Fruit fly (Drosophila melanogaster) whole organism, prepupa: ENCODE measurements around the gene Ppcs.

Source experiments
- Blimp-1 ChIP-seq: fragments of 200-800 bp; sonication (Bioruptor generic); optimal IDR thresholded peaks from 3 replicates; lab custom pipeline; 2017; ENCODE audit warnings: missing biosample characterization, missing genetic modification characterization, mild to moderate bottlenecking, moderate library complexity, missing genetic modification reagents
- CG10631 ChIP-seq: fragments of 200-800 bp; sonication (Bioruptor generic); optimal IDR thresholded peaks from 2 replicates; lab custom pipeline; 2016; ENCODE audit warnings: missing biosample characterization, missing genetic modification characterization
- CG10669 ChIP-seq: fragments of 200-800 bp; sonication (Bioruptor generic); optimal IDR thresholded peaks from 3 replicates; lab custom pipeline; 2018; ENCODE audit warnings: missing biosample characterization, mild to moderate bottlenecking, missing genetic modification characterization, moderate library complexity
- CG11294 ChIP-seq: fragments of 200-800 bp; sonication (Bioruptor generic); IDR thresholded peaks from 2 replicates; pipeline ENCODE4 v1.3.6; 2022; ENCODE audit warnings: missing biosample characterization, missing genetic modification characterization
- CG11902 ChIP-seq: fragments of 200-800 bp; sonication (Bioruptor generic); optimal IDR thresholded peaks from 3 replicates; lab custom pipeline; 2016; ENCODE audit warnings: missing biosample characterization, missing genetic modification characterization
- CG15336 ChIP-seq: fragments of 200-800 bp; sonication (Bioruptor generic); IDR thresholded peaks from 2 replicates; pipeline ENCODE4 v1.3.6; 2022; ENCODE audit warnings: missing biosample characterization, missing genetic modification characterization
- CG1621 ChIP-seq: fragments of 200-800 bp; sonication (Bioruptor generic); optimal IDR thresholded peaks from 3 replicates; lab custom pipeline; 2018; ENCODE audit warnings: missing biosample characterization, mild to moderate bottlenecking, missing genetic modification characterization
- CG16779 ChIP-seq: fragments of 200-800 bp; sonication (Bioruptor generic); optimal IDR thresholded peaks from 3 replicates; lab custom pipeline; 2017; ENCODE audit warnings: missing biosample characterization, mild to moderate bottlenecking, missing genetic modification characterization
- CG3032 ChIP-seq: fragments of 200-800 bp; optimal IDR thresholded peaks from 2 replicates; lab custom pipeline; 2019; ENCODE audit warnings: missing biosample characterization, mild to moderate bottlenecking, missing genetic modification characterization, moderate library complexity
- CG32006 ChIP-seq: fragments of 200-800 bp; sonication (Bioruptor generic); optimal IDR thresholded peaks from 3 replicates; lab custom pipeline; 2017; ENCODE audit warnings: missing biosample characterization, mild to moderate bottlenecking, missing genetic modification characterization
- CG34406 ChIP-seq: fragments of 200-800 bp; sonication (Bioruptor generic); optimal IDR thresholded peaks from 3 replicates; lab custom pipeline; 2016; ENCODE audit warnings: missing biosample characterization, missing genetic modification characterization
- CG3919 ChIP-seq: fragments of 200-800 bp; sonication (Bioruptor generic); optimal IDR thresholded peaks from 3 replicates; lab custom pipeline; 2016; ENCODE audit warnings: missing biosample characterization, missing genetic modification characterization
- CG6163 ChIP-seq: fragments of 200-800 bp; sonication (Bioruptor generic); IDR thresholded peaks from 3 replicates; pipeline ENCODE4 v1.3.6; 2022; ENCODE audit warnings: missing biosample characterization, missing genetic modification characterization
- CG6276 ChIP-seq: fragments of 200-800 bp; sonication (Bioruptor generic); optimal IDR thresholded peaks from 2 replicates; lab custom pipeline; 2017; ENCODE audit warnings: missing biosample characterization, mild to moderate bottlenecking, missing genetic modification characterization
- CG6792 ChIP-seq: fragments of 200-800 bp; sonication (Bioruptor generic); optimal IDR thresholded peaks from 3 replicates; lab custom pipeline; 2016; ENCODE audit warnings: missing biosample characterization, missing genetic modification characterization
- CG8119 ChIP-seq: fragments of 200-800 bp; sonication (Bioruptor generic); IDR thresholded peaks from 3 replicates; pipeline ENCODE4 v1.3.6; 2022; ENCODE audit warnings: missing biosample characterization, missing genetic modification characterization
- CG8319 ChIP-seq: fragments of 200-800 bp; sonication (Bioruptor generic); optimal IDR thresholded peaks from 3 replicates; lab custom pipeline; 2016; ENCODE audit warnings: missing biosample characterization, missing genetic modification characterization
- CG8632 ChIP-seq: fragments of 200-800 bp; sonication (Bioruptor generic); optimal IDR thresholded peaks from 3 replicates; lab custom pipeline; 2016; ENCODE audit warnings: missing biosample characterization, missing genetic modification characterization
- CG9139 ChIP-seq: fragments of 200-800 bp; sonication (Bioruptor generic); optimal IDR thresholded peaks from 3 replicates; lab custom pipeline; 2017; ENCODE audit warnings: missing biosample characterization, mild to moderate bottlenecking, missing genetic modification characterization
- Eip75B ChIP-seq: fragments of 200-800 bp; sonication (Bioruptor generic); optimal IDR thresholded peaks from 3 replicates; lab custom pipeline; 2016; ENCODE audit warnings: missing biosample characterization, missing genetic modification characterization
- Eip93F ChIP-seq: fragments of 200-800 bp; sonication (Bioruptor generic); optimal IDR thresholded peaks from 2 replicates; lab custom pipeline; 2016; ENCODE audit warnings: missing biosample characterization, mild to moderate bottlenecking, missing genetic modification characterization
- Ets21C ChIP-seq: fragments of 200-800 bp; sonication (Bioruptor generic); optimal IDR thresholded peaks from 3 replicates; lab custom pipeline; 2016; ENCODE audit warnings: missing biosample characterization, missing genetic modification characterization
- Gug ChIP-seq: fragments of 200-800 bp; sonication (Bioruptor generic); IDR thresholded peaks from 2 replicates; pipeline ENCODE4 v1.3.6; 2022; ENCODE audit warnings: missing biosample characterization, missing genetic modification characterization
- Hr38 ChIP-seq: sonication (Bioruptor generic); optimal IDR thresholded peaks from 2 replicates; lab custom pipeline; 2016; ENCODE audit warnings: missing biosample characterization, missing genetic modification characterization
- Hr39 ChIP-seq: fragments of 200-800 bp; sonication (Bioruptor generic); optimal IDR thresholded peaks from 2 replicates; lab custom pipeline; 2016; ENCODE audit warnings: missing biosample characterization, missing genetic modification characterization
- Hr4 ChIP-seq: fragments of 200-800 bp; sonication (Bioruptor generic); optimal IDR thresholded peaks from 3 replicates; lab custom pipeline; 2016; ENCODE audit warnings: missing biosample characterization, missing genetic modification characterization
- Lpt ChIP-seq: fragments of 200-800 bp; sonication (Bioruptor generic); optimal IDR thresholded peaks from 3 replicates; lab custom pipeline; 2016; ENCODE audit warnings: missing biosample characterization, missing genetic modification characterization
- Met ChIP-seq: fragments of 200-800 bp; sonication (Bioruptor generic); optimal IDR thresholded peaks from 3 replicates; lab custom pipeline; 2016; ENCODE audit warnings: missing biosample characterization, missing genetic modification characterization
- OdsH ChIP-seq: fragments of 200-800 bp; sonication (Bioruptor generic); optimal IDR thresholded peaks from 3 replicates; lab custom pipeline; 2016; ENCODE audit warnings: missing biosample characterization, missing genetic modification characterization
- Smox ChIP-seq: fragments of 200-800 bp; sonication (Bioruptor generic); optimal IDR thresholded peaks from 3 replicates; lab custom pipeline; 2016; ENCODE audit warnings: missing biosample characterization, missing genetic modification characterization
- Sox102F ChIP-seq: fragments of 200-800 bp; sonication (Bioruptor generic); optimal IDR thresholded peaks from 2 replicates; lab custom pipeline; 2016; ENCODE audit warnings: missing biosample characterization, mild to moderate bottlenecking, missing genetic modification characterization
- Sox14 ChIP-seq: fragments of 200-800 bp; sonication (Bioruptor generic); optimal IDR thresholded peaks from 3 replicates; lab custom pipeline; 2016; ENCODE audit warnings: missing biosample characterization, missing genetic modification characterization
- acj6 ChIP-seq: fragments of 200-800 bp; sonication (Bioruptor generic); optimal IDR thresholded peaks from 3 replicates; lab custom pipeline; 2016; ENCODE audit warnings: missing biosample characterization, missing genetic modification characterization
- cyc ChIP-seq: fragments of 200-800 bp; sonication (Bioruptor generic); optimal IDR thresholded peaks from 3 replicates; lab custom pipeline; 2016; ENCODE audit warnings: missing biosample characterization, missing genetic modification characterization
- dsx ChIP-seq: fragments of 200-800 bp; optimal IDR thresholded peaks from 3 replicates; lab custom pipeline; 2019; ENCODE audit warnings: missing biosample characterization, mild to moderate bottlenecking, missing genetic modification characterization, moderate library complexity; ENCODE audit not compliant: poor library complexity, severe bottlenecking
- eg ChIP-seq: fragments of 200-800 bp; sonication (Bioruptor generic); IDR thresholded peaks from 3 replicates; pipeline ENCODE4 v1.3.6; 2022; ENCODE audit warnings: missing biosample characterization, missing genetic modification characterization
- esn ChIP-seq: fragments of 200-800 bp; sonication (Bioruptor generic); optimal IDR thresholded peaks from 2 replicates; lab custom pipeline; 2016; ENCODE audit warnings: missing biosample characterization, mild to moderate bottlenecking, missing genetic modification characterization, moderate library complexity
- fd59A ChIP-seq: fragments of 200-800 bp; sonication (Bioruptor generic); optimal IDR thresholded peaks from 2 replicates; lab custom pipeline; 2017; ENCODE audit warnings: missing biosample characterization, mild to moderate bottlenecking, missing genetic modification characterization, missing genetic modification reagents
- fkh ChIP-seq: fragments of 200-800 bp; sonication (Bioruptor generic); optimal IDR thresholded peaks from 3 replicates; lab custom pipeline; 2017; ENCODE audit warnings: missing biosample characterization, mild to moderate bottlenecking, missing genetic modification characterization, moderate library complexity
- lz ChIP-seq: fragments of 200-800 bp; sonication (Bioruptor generic); optimal IDR thresholded peaks from 3 replicates; lab custom pipeline; 2016; ENCODE audit warnings: missing biosample characterization, missing genetic modification characterization
- salr ChIP-seq, 2 experiments: fragments of 200-800 bp; sonication (Bioruptor generic); optimal IDR thresholded peaks; 3 replicates each; lab custom pipeline; 2016 to 2018; ENCODE audit warnings: missing biosample characterization in 2 of 2, missing genetic modification characterization in 2 of 2, mild to moderate bottlenecking in 1 of 2
- spab ChIP-seq: fragments of 200-800 bp; sonication (Bioruptor generic); optimal IDR thresholded peaks from 2 replicates; lab custom pipeline; 2017; ENCODE audit warnings: missing biosample characterization, mild to moderate bottlenecking, missing genetic modification characterization, missing genetic modification reagents
- ss ChIP-seq, 2 experiments: fragments of 200-800 bp; sonication (Bioruptor generic); optimal IDR thresholded peaks; 2 replicates in 1 of 2; 3 replicates in 1 of 2; lab custom pipeline; 2017 to 2018; ENCODE audit warnings: mild to moderate bottlenecking in 2 of 2, missing biosample characterization in 2 of 2, missing genetic modification characterization in 2 of 2, moderate library complexity in 1 of 2
- svp ChIP-seq: fragments of 200-800 bp; sonication (Bioruptor generic); peaks from one replicate; lab custom pipeline; 2016; ENCODE audit warnings: missing biosample characterization, missing genetic modification characterization
- topi ChIP-seq: fragments of 200-800 bp; sonication (Bioruptor generic); optimal IDR thresholded peaks from 3 replicates; lab custom pipeline; 2016; ENCODE audit warnings: missing biosample characterization, missing genetic modification characterization
- vri ChIP-seq: fragments of 200-800 bp; sonication (Bioruptor generic); optimal IDR thresholded peaks from 3 replicates; lab custom pipeline; 2016; ENCODE audit warnings: missing biosample characterization, mild to moderate bottlenecking, missing genetic modification characterization

Gene Ppcs

DNA sequence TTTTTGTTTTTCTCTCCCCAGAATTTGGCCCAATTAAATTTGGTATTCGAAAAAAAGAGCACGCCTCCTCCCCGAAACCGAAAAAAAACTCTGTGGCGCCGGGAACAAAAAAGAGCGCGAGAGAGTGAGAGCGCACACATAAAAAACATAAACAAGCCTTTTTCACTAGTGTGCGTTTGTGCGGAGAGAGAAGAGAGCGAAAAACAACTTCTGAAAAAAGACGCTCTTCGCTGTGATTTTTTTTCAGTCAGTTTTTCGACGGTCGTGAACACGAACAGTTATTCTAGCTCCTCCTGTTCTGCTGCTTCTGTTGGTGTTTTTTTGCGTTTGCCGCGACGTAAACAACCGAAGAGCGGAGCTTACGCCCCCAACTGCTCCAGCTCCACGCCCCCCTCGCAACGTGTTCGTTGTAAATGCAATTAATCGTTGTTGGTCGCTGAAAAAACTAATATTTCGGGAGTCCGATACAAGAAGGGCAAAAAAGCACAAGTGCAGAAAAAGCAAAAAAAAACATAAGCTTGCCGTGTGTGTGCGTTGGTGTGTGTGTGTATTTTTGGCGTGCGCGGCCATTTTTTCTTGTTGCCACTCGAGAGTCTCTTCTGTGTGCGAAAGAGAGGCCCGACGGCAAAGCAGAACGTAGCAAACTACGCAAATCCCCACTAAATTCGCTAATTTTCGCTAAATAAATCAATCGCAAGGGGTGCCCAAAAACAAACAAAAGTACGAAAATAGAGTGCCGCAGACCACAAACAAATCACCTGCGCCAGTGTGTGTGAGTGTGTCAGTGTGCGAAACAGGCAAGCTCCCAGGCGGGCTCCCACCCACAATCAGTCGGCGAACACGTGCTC, 16.5 kb upstream of the Ppcs start, which contains the start of gene sqz (continued):
- TF ChIP-seq Ets21C (GFP tag; lab: Kevin White, UChicago) (no peak), fd59A (GFP tag; lab: Kevin White, UChicago) (peak; percentile 52), fkh (GFP tag; lab: Kevin White, UChicago) (peak; percentile 51), CG8632 (GFP tag; lab: Kevin White, UChicago) (peak; percentile 66), CG16779 (tag; lab: Kevin White, UChicago) (peak; percentile 82), CG3032 (tag; lab: Kevin White, UChicago) (peak; percentile 72), CG11902 (GFP tag; lab: Kevin White, UChicago) (no peak), Sox14 (peak; percentile 31), Hr4 (peak; percentile 9), vri (GFP tag; lab: Kevin White, UChicago) (peak; percentile 71), Lpt (GFP tag; lab: Kevin White, UChicago) (peak; percentile 61), Hr38 (GFP tag; lab: Kevin White, UChicago) (no peak), Eip75B (GFP tag; lab: Kevin White, UChicago) (peak; percentile 72), Met (GFP tag; lab: Kevin White, UChicago) (peak; percentile 51), Blimp-1 (peak; percentile 64), CG1621 (tag; lab: Kevin White, UChicago) (peak; percentile 74), CG6792 (GFP tag; lab: Kevin White, UChicago) (peak; percentile 24)

DNA sequence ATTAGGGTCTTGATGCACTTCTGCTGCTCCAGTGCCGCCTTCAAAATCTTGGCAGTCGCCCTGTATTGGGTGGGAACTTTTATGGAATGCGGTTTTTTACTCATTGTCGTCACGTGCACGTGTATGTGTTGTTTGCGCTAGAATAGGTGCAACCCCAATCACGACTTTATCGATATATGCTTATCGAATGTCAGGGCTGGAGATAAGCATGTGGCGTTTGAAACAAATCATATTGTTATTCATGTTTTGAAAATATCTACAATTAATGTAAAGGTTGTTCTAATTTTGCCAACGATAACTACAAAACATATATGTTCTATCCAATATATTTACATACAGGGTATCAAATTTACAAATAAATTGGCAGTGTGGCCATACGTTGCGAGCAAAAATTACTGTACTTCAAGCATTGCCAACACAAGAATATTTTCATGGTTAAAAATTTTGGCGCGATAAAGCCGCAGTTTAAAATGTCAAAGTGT, 14.5 kb upstream of the Ppcs start, which contains the start of the genes CG42359 and Nsun5:
CG42359 (minus strand) TSS at position 166 of the 482 bp plus-strand sequence.
Nsun5 (minus strand) TSS at position 166 of the 482 bp plus-strand sequence.
- TF ChIP-seq Sox14, result peak; percentile 88
- peak; percentile 78 for TF ChIP-seq Ets21C (GFP tag; lab: Kevin White, UChicago)
- peak; percentile 86 for TF ChIP-seq esn (GFP tag; lab: Kevin White, UChicago)
- peak; percentile 62 for TF ChIP-seq CG1621 (tag; lab: Kevin White, UChicago)
- TF ChIP-seq OdsH, result peak; percentile 87
- TF ChIP-seq CG32006, result peak; percentile 75
- no peak for TF ChIP-seq spab
- peak; percentile 29 for TF ChIP-seq Eip93F (GFP tag; lab: Kevin White, UChicago)
- TF ChIP-seq eg (GFP tag; lab: Robert Waterston, UW), result peak; percentile 90
- peak; percentile 44 to 74 for TF ChIP-seq salr (GFP tag; optimal IDR thresholded peaks at IDR 0.05; lab: Kevin White, UChicago)
- TF ChIP-seq CG6276, result no peak
- peak; percentile 87 for TF ChIP-seq CG10631 (GFP tag; lab: Kevin White, UChicago)
- no peak for TF ChIP-seq CG9139
- TF ChIP-seq CG3919 (GFP tag; lab: Kevin White, UChicago), result peak; percentile 87
- TF ChIP-seq Smox (GFP tag; lab: Kevin White, UChicago), result peak; percentile 80
- peak; percentile 90; the same call in 2 of the 3 replicates for TF ChIP-seq CG6163 (GFP tag; lab: Robert Waterston, UW)
- TF ChIP-seq svp (GFP tag; lab: Kevin White, UChicago), result peak; percentile 88
- TF ChIP-seq acj6, result peak; percentile 82
- peak; percentile 89 for TF ChIP-seq Hr39
- TF ChIP-seq fd59A (GFP tag; lab: Kevin White, UChicago), result peak; percentile 23
- peak; percentile 78 for TF ChIP-seq CG6792 (GFP tag; lab: Kevin White, UChicago)
- peak; percentile 56 for TF ChIP-seq CG8319 (GFP tag; lab: Kevin White, UChicago)
- peak; percentile 68; the same call in 1 of the 2 replicates for TF ChIP-seq CG15336 (GFP tag; lab: Robert Waterston, UW)
- TF ChIP-seq CG10669 (GFP tag; lab: Kevin White, UChicago), result peak; percentile 77
- peak; percentile 86 for TF ChIP-seq lz (GFP tag; lab: Kevin White, UChicago)
- TF ChIP-seq Blimp-1, result no peak
- peak; percentile 80 for TF ChIP-seq Met (GFP tag; lab: Kevin White, UChicago)
- TF ChIP-seq Gug (GFP tag; lab: Robert Waterston, UW), result peak; percentile 69
- peak; percentile 38; the same call in 1 of the 2 replicates for TF ChIP-seq CG11294
- peak; percentile 9 to 60 for TF ChIP-seq ss (GFP tag; optimal IDR thresholded peaks at IDR 0.05; lab: Kevin White, UChicago)
- peak; percentile 56 for TF ChIP-seq CG34406
- peak; percentile 65 for TF ChIP-seq dsx (GFP tag; lab: Kevin White, UChicago)
- TF ChIP-seq CG16779 (tag; lab: Kevin White, UChicago), result no peak
- TF ChIP-seq topi (GFP tag; lab: Kevin White, UChicago), result peak; percentile 78
- TF ChIP-seq cyc, result peak; percentile 90
- TF ChIP-seq Sox102F (GFP tag; lab: Kevin White, UChicago), result peak; percentile 81
- peak; percentile 73 for TF ChIP-seq CG8119
- TF ChIP-seq Hr4, result peak; percentile 87
